Worm (Caenorhabditis elegans) whole organism, L3 larva: Measurements from ENCODE around the gene trap-3.

Source experiments
- egl-27 ChIP-seq: sonication (generic microtip); optimal IDR thresholded peaks from 4 replicates; lab custom pipeline; 2017; ENCODE audit warnings: missing biosample characterization, missing genetic modification reagents, missing genetic modification characterization
- mml-1 ChIP-seq: fragments of 150-350 bp; sonication (generic microtip); optimal IDR thresholded peaks from 3 replicates; lab custom pipeline; 2014; ENCODE audit warnings: missing biosample characterization, missing genetic modification characterization
- nhr-25 ChIP-seq: sonication (generic microtip); optimal IDR thresholded peaks from 2 replicates; lab custom pipeline; 2017; ENCODE audit warnings: missing biosample characterization, missing genetic modification characterization
- pha-4 ChIP-seq: fragments of 150-350 bp; optimal IDR thresholded peaks from 2 replicates; lab custom pipeline; 2014; ENCODE audit warnings: missing biosample characterization, missing genetic modification reagents, missing genetic modification characterization
- snpc-4 ChIP-seq: fragments of 150-350 bp; optimal IDR thresholded peaks from 2 replicates; lab custom pipeline; 2014; ENCODE audit warnings: missing biosample characterization, missing genetic modification characterization
- unc-39 ChIP-seq: sonication (generic microtip); optimal IDR thresholded peaks from 4 replicates; lab custom pipeline; 2017; ENCODE audit warnings: missing biosample characterization, missing genetic modification characterization
- zag-1 ChIP-seq: fragments of 150-350 bp; optimal IDR thresholded peaks from 2 replicates; lab custom pipeline; 2014; ENCODE audit warnings: missing biosample characterization, missing genetic modification characterization

- TF ChIP-seq nhr-25 (tag; lab: Kevin White, UChicago), result no peak
- no peak for TF ChIP-seq mml-1 (tag; lab: Kevin White, UChicago)
- no peak for TF ChIP-seq egl-27 (tag; lab: Kevin White, UChicago)
- no peak for TF ChIP-seq pha-4 (tag; lab: Kevin White, UChicago)
- TF ChIP-seq unc-39 (tag; lab: Kevin White, UChicago), result no peak
- no peak for TF ChIP-seq zag-1 (tag; lab: Kevin White, UChicago)
- no peak for TF ChIP-seq snpc-4 (tag; lab: Kevin White, UChicago)
Measured at ce11 chrIV:2395997-2396396, 6.8 kb downstream of the trap-3 start.
